Worm (Caenorhabditis elegans) whole organism, L1 larva: ENCODE results near the gene W07G1.7.

Experiments
- aha-1 ChIP-seq: fragments of 150-350 bp; optimal IDR thresholded peaks from 2 replicates; lab custom pipeline; 2014; ENCODE audit warnings: missing biosample characterization, missing genetic modification characterization
- ceh-82 ChIP-seq, 3 experiments: fragments of 150-350 bp in 1 of 3; sonication (generic microtip) in 2 of 3; optimal IDR thresholded peaks; 2 replicates each; lab custom pipeline; 2014 to 2017; ENCODE audit warnings: missing biosample characterization in 3 of 3, missing genetic modification characterization in 3 of 3
- elt-2 ChIP-seq: sonication (generic microtip); optimal IDR thresholded peaks from 2 replicates; lab custom pipeline; 2016; ENCODE audit warnings: missing genetic modification characterization, mild to moderate bottlenecking, inconsistent platforms, missing compliant biosample characterization, missing genetic modification reagents
- elt-3 ChIP-seq, 6 experiments: fragments of 150-350 bp in 1 of 6; sonication (generic microtip); optimal IDR thresholded peaks; 2 replicates each; lab custom pipeline; 2017 to 2018; ENCODE audit warnings: missing biosample characterization in 6 of 6, missing genetic modification characterization in 6 of 6, inconsistent platforms in 1 of 6
- lin-15B ChIP-seq: fragments of 150-350 bp; sonication (generic microtip); optimal IDR thresholded peaks from 3 replicates; lab custom pipeline; 2014; ENCODE audit warnings: missing biosample characterization, missing genetic modification characterization
- lin-39 ChIP-seq: fragments of 150-350 bp; optimal IDR thresholded peaks from 2 replicates; lab custom pipeline; 2014; ENCODE audit warnings: missing biosample characterization, missing genetic modification reagents, missing genetic modification characterization
- nhr-11 ChIP-seq: fragments of 150-350 bp; optimal IDR thresholded peaks from 2 replicates; lab custom pipeline; 2014; ENCODE audit warnings: missing biosample characterization, missing genetic modification characterization
- nhr-19 ChIP-seq: fragments of 200-800 bp; sonication (Bioruptor generic); conservative IDR thresholded peaks from 2 replicates; pipeline ENCODE4 v1.3.6; 2022; ENCODE audit warnings: missing genetic modification characterization, missing compliant biosample characterization
- nhr-47 ChIP-seq: sonication (generic microtip); optimal IDR thresholded peaks from 2 replicates; lab custom pipeline; 2016; ENCODE audit warnings: mild to moderate bottlenecking, missing genetic modification characterization, moderate library complexity, missing compliant biosample characterization
- nhr-85 ChIP-seq: sonication (generic microtip); peaks from one replicate; lab custom pipeline; 2016; ENCODE audit warnings: missing genetic modification characterization, inconsistent platforms, missing compliant biosample characterization
- sox-4 ChIP-seq: sonication (generic microtip); optimal IDR thresholded peaks from 2 replicates; lab custom pipeline; 2016; ENCODE audit warnings: missing genetic modification characterization, missing compliant biosample characterization
- unc-98 ChIP-seq: fragments of 200-800 bp; sonication (Bioruptor generic); IDR thresholded peaks from 2 replicates; pipeline ENCODE4 v1.3.6; 2022; ENCODE audit warnings: missing genetic modification characterization, missing compliant biosample characterization
- ztf-11 ChIP-seq, 2 experiments: sonication (generic microtip); optimal IDR thresholded peaks; 2 replicates each; lab custom pipeline; 2016 to 2017; ENCODE audit warnings: missing genetic modification characterization in 2 of 2, missing biosample characterization in 1 of 2, missing compliant biosample characterization in 1 of 2
- ztf-4 ChIP-seq: fragments of 150-350 bp; optimal IDR thresholded peaks from 2 replicates; lab custom pipeline; 2014; ENCODE audit warnings: missing biosample characterization, missing genetic modification characterization

DNA sequence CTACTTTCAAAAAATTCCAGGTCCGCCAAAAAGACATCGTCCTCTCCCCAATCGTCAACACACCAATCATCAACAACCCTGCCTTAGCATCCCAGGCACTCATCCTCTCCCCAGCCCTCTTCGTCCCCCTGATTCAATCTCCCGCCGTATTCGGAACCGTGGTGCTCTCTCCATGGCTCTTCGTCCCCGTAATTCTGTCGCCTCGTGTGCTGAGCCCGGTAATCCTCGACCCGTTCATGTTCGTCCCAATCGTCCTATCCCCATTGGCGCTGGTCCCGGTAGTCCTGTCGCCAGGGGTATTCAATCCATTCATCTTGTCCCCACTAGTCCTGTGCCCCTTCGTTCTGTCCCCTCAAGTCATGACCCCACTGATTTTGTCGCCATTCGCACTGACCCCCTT is 47.0 kb downstream of the W07G1.7 start:
- TF ChIP-seq lin-39 (tag; lab: Kevin White, UChicago) (no peak), ztf-11 (tag; optimal IDR thresholded peaks at IDR 0.05; lab: Kevin White, UChicago) (no peak), elt-2 (tag; lab: Kevin White, UChicago) (no peak), nhr-19 (GFP tag; lab: Robert Waterston, UW) (no peak), unc-98 (GFP tag; lab: Robert Waterston, UW) (no peak), aha-1 (tag; lab: Kevin White, UChicago) (no peak), elt-3 (tag; optimal IDR thresholded peaks at IDR 0.05; lab: Kevin White, UChicago) (no peak), lin-15B (tag; lab: Kevin White, UChicago) (no peak), ceh-82 (tag; optimal IDR thresholded peaks at IDR 0.05; lab: Kevin White, UChicago) (no peak), ztf-4 (no peak), sox-4 (tag; lab: Kevin White, UChicago) (no peak), nhr-85 (tag; lab: Kevin White, UChicago) (no peak), nhr-47 (tag; lab: Kevin White, UChicago) (no peak), nhr-11 (no peak)
